Worm (Caenorhabditis elegans): Measurements from ENCODE around the gene C36E6.2.

- TF ChIP-seq lin-13 (tag; optimal IDR thresholded peaks at IDR 0.05) (no peak), elt-3 (tag; optimal IDR thresholded peaks at IDR 0.05) (no peak), mab-5 (tag; optimal IDR thresholded peaks at IDR 0.05) (no peak), zip-8 (tag; optimal IDR thresholded peaks at IDR 0.05) (no peak), snpc-4 (tag; optimal IDR thresholded peaks at IDR 0.05) (no peak), elt-1 (tag; optimal IDR thresholded peaks at IDR 0.05; ENCODE audit: borderline replicate concordance, insufficient read depth) (no peak)
Measured at ce11 chrX:17421532-17422078, 29.9 kb upstream of the C36E6.2 start, which contains the start of gene osm-11.
